Fruit fly (Drosophila melanogaster): ENCODE results near the gene Sulf1.

dm6 chr3R:16308057-16308456, 31.3 kb downstream of the Sulf1 start:
- TF ChIP-seq CG8478 (optimal IDR thresholded peaks at IDR 0.05): no peak
- no peak for TF ChIP-seq CTCF (optimal IDR thresholded peaks at IDR 0.05)
